Worm (Caenorhabditis elegans): ENCODE results near the gene let-23.

- no peak for TF ChIP-seq fkh-10 (GFP tag; optimal IDR thresholded peaks at IDR 0.05)
- no peak for TF ChIP-seq unc-86 (tag; optimal IDR thresholded peaks at IDR 0.05)
- TF ChIP-seq lin-11 (tag; optimal IDR thresholded peaks at IDR 0.05): no peak
- no peak for TF ChIP-seq tbx-2 (tag; optimal IDR thresholded peaks at IDR 0.05)
- no peak for TF ChIP-seq sox-2 (GFP tag; IDR thresholded peaks at IDR 0.05)
These were observed 35.2 kb downstream of the let-23 start for ce11 chrII:9232493-9232892.
